Fruit fly (Drosophila melanogaster): Measurements from ENCODE around the gene CG5282.

The CG5282 gene

DNA sequence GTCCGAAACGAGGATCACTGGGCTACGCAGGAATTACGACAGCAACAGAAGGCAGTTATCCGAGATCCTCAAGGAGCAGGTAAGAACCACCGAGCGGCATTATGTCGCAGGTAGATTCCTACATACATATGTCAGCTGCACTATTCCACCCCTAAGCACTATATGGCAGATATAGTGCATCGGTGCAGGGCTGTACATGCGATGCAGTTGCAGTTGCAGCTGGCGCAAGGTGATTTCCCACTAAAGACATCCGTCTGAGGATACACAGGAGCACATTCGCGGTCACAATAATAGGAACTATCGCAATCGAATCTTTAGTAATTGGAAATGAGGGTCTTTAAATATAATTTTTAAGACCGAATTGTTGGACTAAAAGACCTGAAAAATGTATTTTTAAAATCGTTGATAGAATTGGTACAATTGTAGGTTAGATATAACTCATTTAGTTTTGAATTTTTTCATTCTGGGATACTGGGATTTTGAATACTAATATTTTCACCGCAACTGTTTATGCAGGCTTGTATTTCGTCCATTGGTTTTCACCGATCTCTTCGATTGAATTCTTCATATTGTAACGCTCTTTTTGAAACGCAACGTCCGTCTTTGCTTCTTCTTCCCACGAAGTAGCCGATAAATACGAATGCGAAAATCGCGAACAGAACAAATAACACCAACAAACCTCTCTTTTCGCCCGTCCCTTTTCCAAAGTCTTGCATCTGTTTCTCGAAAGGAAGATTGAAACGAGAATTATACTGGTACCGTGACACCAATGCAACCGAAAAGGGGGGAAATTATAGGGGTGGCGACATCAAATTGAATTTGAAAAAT lies 23.0 kb downstream of the CG5282 start (continued):
- TF ChIP-seq CG6254 (GFP tag; optimal IDR thresholded peaks at IDR 0.05): peak; percentile 37
- TF ChIP-seq PHDP (tag; optimal IDR thresholded peaks at IDR 0.05): no peak
- no peak for TF ChIP-seq ro (GFP tag; IDR thresholded peaks at IDR 0.05)
- TF ChIP-seq otp (GFP tag; IDR thresholded peaks at IDR 0.05): no peak
- TF ChIP-seq CG32772 (GFP tag; IDR thresholded peaks at IDR 0.05): no peak
- TF ChIP-seq CG10147 (GFP tag; optimal IDR thresholded peaks at IDR 0.05): no peak
- peak; percentile 66 for TF ChIP-seq gcm (GFP tag; optimal IDR thresholded peaks at IDR 0.05)
- TF ChIP-seq dmrt99B (tag; optimal IDR thresholded peaks at IDR 0.05): no peak
- no peak for TF ChIP-seq CkIIα-i1 (GFP tag; IDR thresholded peaks at IDR 0.05)
- peak; percentile 27 for TF ChIP-seq unpg (GFP tag; optimal IDR thresholded peaks at IDR 0.05)
- TF ChIP-seq CG14965 (GFP tag; optimal IDR thresholded peaks at IDR 0.05; ENCODE audit: borderline replicate concordance): no peak
- TF ChIP-seq CG6683 (GFP tag; optimal IDR thresholded peaks at IDR 0.05): no peak
- no peak for TF ChIP-seq CG3847 (GFP tag; IDR thresholded peaks at IDR 0.05)
- no peak for TF ChIP-seq CG5245 (GFP tag; optimal IDR thresholded peaks at IDR 0.05)
- no peak for TF ChIP-seq ara (GFP tag; IDR thresholded peaks at IDR 0.05)
- TF ChIP-seq da (GFP tag; optimal IDR thresholded peaks at IDR 0.05): peak; percentile 90
- no peak for TF ChIP-seq CG31365 (tag; optimal IDR thresholded peaks at IDR 0.05)
- TF ChIP-seq amos (GFP tag; IDR thresholded peaks at IDR 0.05; ENCODE audit: partially characterized antibody): 0 out of 2 replicates have a peak, but pooled peaks have one; percentile 39
- TF ChIP-seq CG8924 (tag; optimal IDR thresholded peaks at IDR 0.05): peak; percentile 56
- TF ChIP-seq CG4854 (GFP tag; optimal IDR thresholded peaks at IDR 0.05): no peak
- TF ChIP-seq chm (GFP tag; IDR thresholded peaks at IDR 0.05): 0 out of 2 replicates have a peak, but pooled peaks have one; percentile 15
- TF ChIP-seq CG6791 (GFP tag; IDR thresholded peaks at IDR 0.05; ENCODE audit: partially characterized antibody): 0 out of 3 replicates have a peak, but pooled peaks have one; percentile 36
- no peak for TF ChIP-seq NfI (GFP tag; optimal IDR thresholded peaks at IDR 0.05)
- no peak for TF ChIP-seq Doc2 (GFP tag; IDR thresholded peaks at IDR 0.05)
- peak; percentile 10 for TF ChIP-seq tx (GFP tag; optimal IDR thresholded peaks at IDR 0.05)
- peak; percentile 26 for TF ChIP-seq CG1603 (tag; optimal IDR thresholded peaks at IDR 0.05)
- TF ChIP-seq Nf-YC (tag; optimal IDR thresholded peaks at IDR 0.05): no peak
- TF ChIP-seq tll (GFP tag; optimal IDR thresholded peaks at IDR 0.05): peak in 1 of 2 experiments; percentile 46
- TF ChIP-seq Hr51 (GFP tag; optimal IDR thresholded peaks at IDR 0.05): no peak
- no peak for TF ChIP-seq Dip3 (GFP tag; optimal IDR thresholded peaks at IDR 0.05)
- TF ChIP-seq Abd-B (GFP tag; optimal IDR thresholded peaks at IDR 0.05): no peak
- no peak for TF ChIP-seq tup (GFP tag; optimal IDR thresholded peaks at IDR 0.05)
- no peak for TF ChIP-seq CG9609 (GFP tag; optimal IDR thresholded peaks at IDR 0.05)
- TF ChIP-seq CG17385 (GFP tag; optimal IDR thresholded peaks at IDR 0.05): peak; percentile 54
- no peak for TF ChIP-seq CG7357 (GFP tag; IDR thresholded peaks at IDR 0.05)
- TF ChIP-seq CG17612 (GFP tag; IDR thresholded peaks at IDR 0.05): no peak
- no peak for TF ChIP-seq CG11560 (tag; IDR thresholded peaks at IDR 0.05)
- TF ChIP-seq ap (GFP tag; IDR thresholded peaks at IDR 0.05): no peak
- no peak for TF ChIP-seq CG8388 (GFP tag; optimal IDR thresholded peaks at IDR 0.05)
- peak; percentile 44 for TF ChIP-seq Usf (GFP tag; optimal IDR thresholded peaks at IDR 0.05)
- no peak for TF ChIP-seq gsb (GFP tag; IDR thresholded peaks at IDR 0.05)
- TF ChIP-seq Myb (GFP tag; optimal IDR thresholded peaks at IDR 0.05): no peak
- TF ChIP-seq MTF-1 (GFP tag; optimal IDR thresholded peaks at IDR 0.05; ENCODE audit: borderline replicate concordance): no peak
- TF ChIP-seq seq (GFP tag; IDR thresholded peaks at IDR 0.05): no peak
- no peak for TF ChIP-seq org-1 (GFP tag; optimal IDR thresholded peaks at IDR 0.05)
- no peak for TF ChIP-seq Jarid2 (GFP tag; optimal IDR thresholded peaks at IDR 0.05)
- TF ChIP-seq odd (GFP tag; optimal IDR thresholded peaks at IDR 0.05): no peak
- TF ChIP-seq CG18619 (GFP tag; optimal IDR thresholded peaks at IDR 0.05): no peak

All from whole organism, embryonic.